Fruit fly (Drosophila melanogaster) whole organism, embryonic: ENCODE data around the gene CG12766.

Experiments
- CG10321 ChIP-seq: fragments of 200-800 bp; sonication (Bioruptor generic); IDR thresholded peaks from 2 replicates; pipeline ENCODE4 v1.3.6; 2022; ENCODE audit warnings: missing biosample characterization, missing genetic modification characterization
- CG10431 ChIP-seq: fragments of 200-800 bp; sonication (Bioruptor generic); optimal IDR thresholded peaks from 3 replicates; lab custom pipeline; 2018; ENCODE audit warnings: missing biosample characterization, mild to moderate bottlenecking, missing genetic modification characterization
- CG10979 ChIP-seq: fragments of 200-800 bp; sonication (Bioruptor generic); optimal IDR thresholded peaks from 2 replicates; lab custom pipeline; 2018; ENCODE audit warnings: missing biosample characterization, mild to moderate bottlenecking, missing genetic modification characterization, moderate library complexity
- CG11093 ChIP-seq: fragments of 200-800 bp; sonication (Bioruptor generic); IDR thresholded peaks from 3 replicates; pipeline ENCODE4 v1.3.6; 2022; ENCODE audit warnings: missing biosample characterization, missing genetic modification characterization
- CG11398 ChIP-seq: fragments of 200-800 bp; sonication (Bioruptor generic); optimal IDR thresholded peaks from 2 replicates; lab custom pipeline; 2016; ENCODE audit warnings: missing biosample characterization, missing genetic modification characterization
- CG14667 ChIP-seq: fragments of 200-800 bp; sonication (Bioruptor generic); IDR thresholded peaks from 2 replicates; pipeline ENCODE4 v1.3.6; 2022; ENCODE audit warnings: missing biosample characterization, missing genetic modification characterization
- CG14965 ChIP-seq: fragments of 200-800 bp; sonication (Bioruptor generic); optimal IDR thresholded peaks from 2 replicates; lab custom pipeline; 2016; ENCODE audit warnings: missing biosample characterization, missing genetic modification characterization, borderline replicate concordance
- CG1529 ChIP-seq: fragments of 200-800 bp; sonication (Bioruptor generic); optimal IDR thresholded peaks from 3 replicates; lab custom pipeline; 2018; ENCODE audit warnings: missing biosample characterization, missing genetic modification characterization
- CG17361 ChIP-seq: fragments of 200-800 bp; sonication (Bioruptor generic); IDR thresholded peaks from 3 replicates; pipeline ENCODE4 v1.3.6; 2022; ENCODE audit warnings: missing biosample characterization, missing genetic modification characterization
- CG1832 ChIP-seq: fragments of 200-800 bp; sonication (Bioruptor generic); optimal IDR thresholded peaks from 2 replicates; lab custom pipeline; 2017; ENCODE audit warnings: missing biosample characterization, mild to moderate bottlenecking, missing genetic modification characterization, inconsistent platforms
- CG2202 ChIP-seq: fragments of 200-800 bp; sonication (Bioruptor generic); optimal IDR thresholded peaks from 2 replicates; lab custom pipeline; 2018; ENCODE audit warnings: missing biosample characterization, mild to moderate bottlenecking, missing genetic modification characterization
- CG2712 ChIP-seq: fragments of 200-800 bp; optimal IDR thresholded peaks from 3 replicates; lab custom pipeline; 2019; ENCODE audit warnings: missing biosample characterization, mild to moderate bottlenecking, missing genetic modification characterization, moderate library complexity
- CG2889 ChIP-seq: fragments of 200-800 bp; sonication (Bioruptor generic); IDR thresholded peaks from 3 replicates; pipeline ENCODE4 v1.3.6; 2022; ENCODE audit warnings: missing biosample characterization, missing genetic modification characterization
- CG3407 ChIP-seq: fragments of 200-800 bp; sonication (Bioruptor generic); optimal IDR thresholded peaks from 2 replicates; lab custom pipeline; 2018; ENCODE audit warnings: missing biosample characterization, mild to moderate bottlenecking, missing genetic modification characterization
- CG34422 ChIP-seq: fragments of 200-800 bp; sonication (Bioruptor generic); IDR thresholded peaks from 3 replicates; pipeline ENCODE4 v1.3.6; 2022; ENCODE audit warnings: missing biosample characterization, missing genetic modification characterization
- CG4360 ChIP-seq: fragments of 200-800 bp; sonication (Bioruptor generic); IDR thresholded peaks from 2 replicates; pipeline ENCODE4 v1.3.6; 2022; ENCODE audit warnings: missing biosample characterization, missing genetic modification characterization
- CG43689 ChIP-seq: fragments of 200-800 bp; sonication (Bioruptor generic); IDR thresholded peaks from 2 replicates; pipeline ENCODE4 v1.3.6; 2022; ENCODE audit warnings: missing biosample characterization, missing genetic modification characterization
- CG7372 ChIP-seq: fragments of 200-800 bp; sonication (Bioruptor generic); IDR thresholded peaks from 2 replicates; pipeline ENCODE4 v1.3.6; 2022; ENCODE audit warnings: missing biosample characterization, missing genetic modification characterization
- CG8290 ChIP-seq, 3 experiments: fragments of 200-800 bp; sonication (Bioruptor generic); optimal IDR thresholded peaks; 2 replicates each; lab custom pipeline; 2016 to 2019; ENCODE audit warnings: missing biosample characterization in 3 of 3, missing genetic modification characterization in 3 of 3, mild to moderate bottlenecking in 2 of 3, moderate library complexity in 1 of 3
- CG8359 ChIP-seq: fragments of 200-800 bp; sonication (Bioruptor generic); optimal IDR thresholded peaks from 2 replicates; lab custom pipeline; 2017; ENCODE audit warnings: missing biosample characterization, mild to moderate bottlenecking, missing genetic modification characterization, borderline replicate concordance
- CG8765 ChIP-seq: fragments of 200-800 bp; sonication (Bioruptor generic); IDR thresholded peaks from 2 replicates; pipeline ENCODE4 v1.3.6; 2022; ENCODE audit warnings: missing biosample characterization, missing genetic modification characterization
- CG8924 ChIP-seq: fragments of 200-800 bp; optimal IDR thresholded peaks from 3 replicates; lab custom pipeline; 2019; ENCODE audit warnings: missing biosample characterization, mild to moderate bottlenecking, missing genetic modification characterization, moderate library complexity
- CG9727 ChIP-seq: fragments of 200-800 bp; sonication (Bioruptor generic); optimal IDR thresholded peaks from 3 replicates; lab custom pipeline; 2017; ENCODE audit warnings: missing biosample characterization, mild to moderate bottlenecking, missing genetic modification characterization
- CG9932 ChIP-seq: fragments of 200-800 bp; sonication (Bioruptor generic); IDR thresholded peaks from 2 replicates; pipeline ENCODE4 v1.3.6; 2022; ENCODE audit warnings: missing biosample characterization, missing genetic modification characterization
- Dfd ChIP-seq, 2 experiments: fragments of >200 bp; optimal IDR thresholded peaks; 2 replicates each; lab custom pipeline; 2017; ENCODE audit warnings: missing biosample characterization in 2 of 2, missing genetic modification characterization in 2 of 2
- E2f1 ChIP-seq: fragments of 200-800 bp; sonication (Bioruptor generic); IDR thresholded peaks from 2 replicates; pipeline ENCODE4 v1.3.6; 2022; ENCODE audit warnings: missing biosample characterization, missing genetic modification characterization
- Ets65A ChIP-seq: fragments of 200-800 bp; sonication (Bioruptor generic); peaks from one replicate; lab custom pipeline; 2016; ENCODE audit warnings: missing biosample characterization, missing genetic modification characterization
- Fer1 ChIP-seq: fragments of 200-800 bp; sonication (Bioruptor generic); optimal IDR thresholded peaks from 2 replicates; lab custom pipeline; 2017; ENCODE audit warnings: missing biosample characterization, mild to moderate bottlenecking, missing genetic modification characterization
- GATAe ChIP-seq: fragments of 200-800 bp; sonication (Bioruptor generic); conservative IDR thresholded peaks from 2 replicates; pipeline ENCODE4 v1.3.6; 2022; ENCODE audit warnings: missing biosample characterization, missing genetic modification characterization
- Gsc ChIP-seq: fragments of 200-800 bp; sonication (Bioruptor generic); IDR thresholded peaks from 2 replicates; pipeline ENCODE4 v1.3.6; 2022; ENCODE audit warnings: missing biosample characterization, missing genetic modification characterization
- Med ChIP-seq: fragments of 200-800 bp; sonication (Bioruptor generic); peaks from one replicate; lab custom pipeline; 2016; ENCODE audit warnings: missing biosample characterization, missing genetic modification characterization, mild to moderate bottlenecking, inconsistent platforms, moderate library complexity
- Nf-YC ChIP-seq: fragments of 200-800 bp; optimal IDR thresholded peaks from 3 replicates; lab custom pipeline; 2019; ENCODE audit warnings: missing biosample characterization, mild to moderate bottlenecking, missing genetic modification characterization, moderate library complexity
- PHDP ChIP-seq: fragments of 200-800 bp; sonication (Bioruptor generic); optimal IDR thresholded peaks from 3 replicates; lab custom pipeline; 2018; ENCODE audit warnings: missing biosample characterization, mild to moderate bottlenecking, missing genetic modification characterization, moderate library complexity
- Pdp1 ChIP-seq, 2 experiments: fragments of 200-800 bp; sonication (Bioruptor generic); optimal IDR thresholded peaks; 3 replicates each; lab custom pipeline; 2016; ENCODE audit warnings: missing biosample characterization in 2 of 2, missing genetic modification characterization in 2 of 2, mild to moderate bottlenecking in 1 of 2, moderate library complexity in 1 of 2
- Sry-δ ChIP-seq: fragments of 200-800 bp; sonication (Bioruptor generic); optimal IDR thresholded peaks from 2 replicates; lab custom pipeline; 2016; ENCODE audit warnings: missing biosample characterization, missing genetic modification characterization
- Ssrp ChIP-seq: fragments of 200-800 bp; sonication (Bioruptor generic); optimal IDR thresholded peaks from 2 replicates; lab custom pipeline; 2018; ENCODE audit warnings: missing biosample characterization, mild to moderate bottlenecking, missing genetic modification characterization, moderate library complexity
- Taf1 ChIP-seq: fragments of 200-800 bp; sonication (Bioruptor generic); IDR thresholded peaks from 2 replicates; pipeline ENCODE4 v1.3.6; 2022; ENCODE audit warnings: missing biosample characterization, missing genetic modification characterization
- Usf ChIP-seq: fragments of 200-800 bp; sonication (Bioruptor generic); optimal IDR thresholded peaks from 2 replicates; lab custom pipeline; 2017; ENCODE audit warnings: missing genotype, missing biosample characterization, missing genetic modification characterization
- az2 ChIP-seq: fragments of 200-800 bp; sonication (Bioruptor generic); optimal IDR thresholded peaks from 3 replicates; lab custom pipeline; 2016; ENCODE audit warnings: missing biosample characterization, missing genetic modification characterization
- croc ChIP-seq: fragments of 200-800 bp; sonication (Bioruptor generic); conservative IDR thresholded peaks from 3 replicates; pipeline ENCODE4 v1.3.6; 2022; ENCODE audit warnings: missing biosample characterization, missing genetic modification characterization
- fd96Cb ChIP-seq: fragments of 200-800 bp; sonication (Bioruptor generic); optimal IDR thresholded peaks from 2 replicates; lab custom pipeline; 2018; ENCODE audit warnings: missing biosample characterization, mild to moderate bottlenecking, missing genetic modification characterization, moderate library complexity
- grn ChIP-seq: fragments of 200-800 bp; sonication (Bioruptor generic); optimal IDR thresholded peaks from 3 replicates; lab custom pipeline; 2017; ENCODE audit warnings: missing biosample characterization, missing genetic modification characterization
- ham ChIP-seq: fragments of 200-800 bp; sonication (Bioruptor generic); IDR thresholded peaks from 2 replicates; pipeline ENCODE4 v1.3.6; 2022; ENCODE audit warnings: missing biosample characterization, missing genetic modification characterization
- her ChIP-seq: fragments of 200-800 bp; sonication (Bioruptor generic); optimal IDR thresholded peaks from 2 replicates; lab custom pipeline; 2016; ENCODE audit warnings: missing biosample characterization, missing genetic modification characterization
- hth ChIP-seq: fragments of >200 bp; optimal IDR thresholded peaks from 2 replicates; lab custom pipeline; 2017; ENCODE audit warnings: inconsistent platforms
- jing ChIP-seq: fragments of 200-800 bp; sonication (Bioruptor generic); optimal IDR thresholded peaks from 2 replicates; lab custom pipeline; 2018; ENCODE audit warnings: missing biosample characterization, mild to moderate bottlenecking, missing genetic modification characterization
- mirr ChIP-seq: fragments of 200-800 bp; sonication (Bioruptor generic); optimal IDR thresholded peaks from 3 replicates; lab custom pipeline; 2018; ENCODE audit warnings: missing biosample characterization, mild to moderate bottlenecking, missing genetic modification characterization
- otp ChIP-seq: fragments of 200-800 bp; sonication (Bioruptor generic); IDR thresholded peaks from 3 replicates; pipeline ENCODE4, ENCODE4 v1.3.6; 2022; ENCODE audit warnings: missing biosample characterization, missing genetic modification characterization
- pho ChIP-seq: fragments of 200-800 bp; sonication (Bioruptor generic); optimal IDR thresholded peaks from 2 replicates; lab custom pipeline; 2016; ENCODE audit warnings: missing biosample characterization, missing genetic modification characterization
- sens ChIP-seq: fragments of 200-800 bp; sonication (Bioruptor generic); peaks from one replicate; lab custom pipeline; 2016; ENCODE audit warnings: missing biosample characterization, missing genetic modification characterization

CG12766 gene

dm6 chr3L:3970372-3971031, 30.6 kb upstream of the CG12766 start (continued):
- TF ChIP-seq Fer1, result peak; percentile 53
- TF ChIP-seq CG8765 (GFP tag; lab: Robert Waterston, UW), result no peak
- TF ChIP-seq CG10431 (GFP tag; lab: Kevin White, UChicago), result no peak
- TF ChIP-seq jing (GFP tag; lab: Kevin White, UChicago), result peak; percentile 1
- TF ChIP-seq CG34422 (GFP tag; lab: Robert Waterston, UW), result no peak
- TF ChIP-seq E2f1 (GFP tag; lab: Robert Waterston, UW), result 0 out of 2 replicates have a peak, but pooled peaks have one; percentile 22
- TF ChIP-seq pho, result peak; percentile 15
- peak in 1 of 2 experiments; percentile 19 for TF ChIP-seq Pdp1 (GFP tag; optimal IDR thresholded peaks at IDR 0.05; lab: Kevin White, UChicago)
- peak; percentile 20 for TF ChIP-seq CG1529 (GFP tag; lab: Kevin White, UChicago)
- TF ChIP-seq az2, result peak; percentile 29
- no peak for TF ChIP-seq CG43689
- TF ChIP-seq sens (GFP tag; lab: Kevin White, UChicago), result peak; percentile 89
- no peak for TF ChIP-seq her
- TF ChIP-seq fd96Cb (tag; lab: Kevin White, UChicago), result peak; percentile 19
- peak; percentile 38 for TF ChIP-seq CG8924 (tag; lab: Kevin White, UChicago)
- no peak for TF ChIP-seq CG8359
- TF ChIP-seq croc, result no peak
- TF ChIP-seq CG14965 (GFP tag; lab: Kevin White, UChicago), result no peak
- no peak for TF ChIP-seq ham
- TF ChIP-seq Usf (GFP tag; lab: Kevin White, UChicago), result no peak
- TF ChIP-seq CG11398 (GFP tag; lab: Kevin White, UChicago), result peak; percentile 7
- no peak for TF ChIP-seq grn (GFP tag; lab: Kevin White, UChicago)
- TF ChIP-seq CG2202 (tag; lab: Kevin White, UChicago), result no peak
- peak; percentile 2 for TF ChIP-seq CG3407
- 0 out of 3 replicates have a peak, but pooled peaks have one; percentile 40 for TF ChIP-seq otp (GFP tag; lab: Robert Waterston, UW)
- TF ChIP-seq Med (GFP tag; lab: Kevin White, UChicago), result peak; percentile 85
- TF ChIP-seq Ets65A (GFP tag; lab: Kevin White, UChicago), result peak; percentile 92
- TF ChIP-seq CG9727, result peak; percentile 57
- no peak; the same call in 1 of the 2 replicates for TF ChIP-seq CG9932 (GFP tag; lab: Robert Waterston, UW)
- TF ChIP-seq CG14667 (GFP tag; lab: Robert Waterston, UW), result no peak
- TF ChIP-seq Gsc (GFP tag; lab: Robert Waterston, UW), result no peak
- peak in 1 of 2 experiments; percentile 57 for TF ChIP-seq Dfd (GFP tag; optimal IDR thresholded peaks at IDR 0.05; lab: Kevin White, UChicago)
- no peak for TF ChIP-seq CG7372 (GFP tag; lab: Robert Waterston, UW)
- no peak for TF ChIP-seq CG2889 (GFP tag; lab: Robert Waterston, UW)
- TF ChIP-seq CG8290 (GFP tag; optimal IDR thresholded peaks at IDR 0.05; lab: Kevin White, UChicago), result no peak
- peak in 1 of 2 experiments; percentile 39 for TF ChIP-seq CG8290 (tag; optimal IDR thresholded peaks at IDR 0.05; lab: Kevin White, UChicago)
- TF ChIP-seq CG4360, result no peak
- no peak for TF ChIP-seq CG1832
- TF ChIP-seq Sry-δ (GFP tag; lab: Kevin White, UChicago), result no peak
- no peak for TF ChIP-seq CG10321
- TF ChIP-seq CG11093 (GFP tag; lab: Robert Waterston, UW), result 0 out of 3 replicates have a peak, but pooled peaks have one; percentile 9
- TF ChIP-seq Taf1 (GFP tag; lab: Robert Waterston, UW), result no peak
- TF ChIP-seq hth (lab: Kevin White, UChicago), result no peak
- peak; percentile 32; the same call in 1 of the 3 replicates for TF ChIP-seq CG17361 (GFP tag; lab: Robert Waterston, UW)
- no peak for TF ChIP-seq Nf-YC (tag; lab: Kevin White, UChicago)
- peak; percentile 21 for TF ChIP-seq Ssrp (tag; lab: Kevin White, UChicago)
- TF ChIP-seq mirr, result no peak
- no peak for TF ChIP-seq GATAe (GFP tag; lab: Robert Waterston, UW)
- peak; percentile 18 for TF ChIP-seq PHDP (tag; lab: Kevin White, UChicago)
- TF ChIP-seq CG2712, result peak; percentile 21
- peak; percentile 37 for TF ChIP-seq CG10979
